Worm (Caenorhabditis elegans): Measurements from ENCODE around the gene gcy-19.

Gene gcy-19

ce11 chrII:3264704-3265103 lies 5.5 kb upstream of the gcy-19 start:
- TF ChIP-seq lin-13 (GFP tag; optimal IDR thresholded peaks at IDR 0.05) (no peak), R02D3.7 (tag; optimal IDR thresholded peaks at IDR 0.05) (no peak), ama-1 (optimal IDR thresholded peaks at IDR 0.05) (no peak), mbf-1 (tag; optimal IDR thresholded peaks at IDR 0.05) (no peak), egl-27 (tag; optimal IDR thresholded peaks at IDR 0.05) (no peak), gmeb-1 (tag; optimal IDR thresholded peaks at IDR 0.05) (no peak), crh-2 (tag; optimal IDR thresholded peaks at IDR 0.05) (no peak), sem-4 (tag; optimal IDR thresholded peaks at IDR 0.05) (no peak), mab-5 (tag; optimal IDR thresholded peaks at IDR 0.05) (no peak), ztf-4 (tag; optimal IDR thresholded peaks at IDR 0.05) (no peak), elt-3 (tag; optimal IDR thresholded peaks at IDR 0.05) (no peak), C34F6.9 (tag; optimal IDR thresholded peaks at IDR 0.05) (no peak), nhr-11 (tag; optimal IDR thresholded peaks at IDR 0.05) (no peak), sma-9 (GFP tag; optimal IDR thresholded peaks at IDR 0.05) (no peak), sma-9 (tag; optimal IDR thresholded peaks at IDR 0.05) (no peak)

- TF ChIP-seq lin-39 (tag; optimal IDR thresholded peaks at IDR 0.05) = no peak
- TF ChIP-seq elt-1 (tag; optimal IDR thresholded peaks at IDR 0.05) = no peak
- no peak for TF ChIP-seq sma-3 (GFP tag; optimal IDR thresholded peaks at IDR 0.05)
- no peak for TF ChIP-seq nhr-21 (tag; optimal IDR thresholded peaks at IDR 0.05)
- TF ChIP-seq mdl-1 (tag; optimal IDR thresholded peaks at IDR 0.05) = no peak
- TF ChIP-seq elt-3 (tag; optimal IDR thresholded peaks at IDR 0.05) = no peak
- TF ChIP-seq gmeb-1 (tag; optimal IDR thresholded peaks at IDR 0.05) = no peak
- no peak for TF ChIP-seq mbf-1 (tag; optimal IDR thresholded peaks at IDR 0.05)
- no peak for TF ChIP-seq unc-62 (GFP tag; optimal IDR thresholded peaks at IDR 0.05)
- TF ChIP-seq F13H6.1 (tag; optimal IDR thresholded peaks at IDR 0.05) = no peak
- TF ChIP-seq nhr-237 (tag; optimal IDR thresholded peaks at IDR 0.05) = no peak
- TF ChIP-seq dmd-4 (tag; optimal IDR thresholded peaks at IDR 0.05) = no peak
- TF ChIP-seq lsy-2 (tag; optimal IDR thresholded peaks at IDR 0.05) = no peak
- no peak for TF ChIP-seq alr-1 (tag; optimal IDR thresholded peaks at IDR 0.05)
- no peak for TF ChIP-seq nhr-6 (tag; optimal IDR thresholded peaks at IDR 0.05)
Observed at ce11 chrII:3262504-3262903, 3.4 kb upstream of the gcy-19 start, which contains the start of gene F02E11.2. F02E11.2 (plus strand) TSS chrII:3262804.

- no peak for TF ChIP-seq nhr-237 (tag; optimal IDR thresholded peaks at IDR 0.05)
- no peak for TF ChIP-seq sem-4 (tag; optimal IDR thresholded peaks at IDR 0.05)
- TF ChIP-seq lin-39 (tag; optimal IDR thresholded peaks at IDR 0.05) = no peak
- no peak for TF ChIP-seq alr-1 (tag; optimal IDR thresholded peaks at IDR 0.05)
- no peak for TF ChIP-seq fos-1 (tag; optimal IDR thresholded peaks at IDR 0.05)
Observed at ce11 chrII:3251782-3252181, 7.4 kb downstream of the gcy-19 start.

- TF ChIP-seq blmp-1 (tag; optimal IDR thresholded peaks at IDR 0.05; ENCODE audit: insufficient read depth) = no peak
- no peak for TF ChIP-seq skn-1 (tag; optimal IDR thresholded peaks at IDR 0.05)
- TF ChIP-seq elt-1 (tag; optimal IDR thresholded peaks at IDR 0.05) = no peak
- TF ChIP-seq nhr-10 (tag; optimal IDR thresholded peaks at IDR 0.05) = no peak
- TF ChIP-seq elt-3 (tag; optimal IDR thresholded peaks at IDR 0.05) = no peak
- no peak for TF ChIP-seq dmd-4 (tag; optimal IDR thresholded peaks at IDR 0.05)
- no peak for TF ChIP-seq lin-39 (tag; optimal IDR thresholded peaks at IDR 0.05)
- no peak for TF ChIP-seq ceh-82 (tag; optimal IDR thresholded peaks at IDR 0.05)
- no peak for TF ChIP-seq egl-27 (tag; optimal IDR thresholded peaks at IDR 0.05)
- no peak for TF ChIP-seq sma-9 (GFP tag; optimal IDR thresholded peaks at IDR 0.05)
- TF ChIP-seq sma-9 (tag; optimal IDR thresholded peaks at IDR 0.05) = no peak
- no peak for TF ChIP-seq nhr-25 (tag; optimal IDR thresholded peaks at IDR 0.05)
- TF ChIP-seq nhr-12 (tag; optimal IDR thresholded peaks at IDR 0.05) = no peak
- TF ChIP-seq peb-1 (tag; optimal IDR thresholded peaks at IDR 0.05) = no peak
- TF ChIP-seq nhr-23 (tag; optimal IDR thresholded peaks at IDR 0.05) = no peak
- TF ChIP-seq nhr-21 (tag; optimal IDR thresholded peaks at IDR 0.05) = no peak
- no peak for TF ChIP-seq sma-3 (GFP tag; optimal IDR thresholded peaks at IDR 0.05)
- TF ChIP-seq lsy-2 (tag; optimal IDR thresholded peaks at IDR 0.05) = no peak
- TF ChIP-seq snpc-4 (tag; optimal IDR thresholded peaks at IDR 0.05) = no peak
Observed at ce11 chrII:3250195-3250594, 9.0 kb downstream of the gcy-19 start.

ce11 chrII:3249406-3249805 lies 9.7 kb downstream of the gcy-19 start, which contains the start of gene clec-124:
clec-124 (plus strand) TSS chrII:3249706.
- TF ChIP-seq nhr-21 (tag; optimal IDR thresholded peaks at IDR 0.05) = no peak
- no peak for TF ChIP-seq ztf-1 (GFP tag; conservative IDR thresholded peaks at IDR 0.05)
- no peak for TF ChIP-seq crh-2 (tag; optimal IDR thresholded peaks at IDR 0.05)
- TF ChIP-seq lin-11 (tag; optimal IDR thresholded peaks at IDR 0.05) = no peak
- no peak for TF ChIP-seq mdl-1 (tag; optimal IDR thresholded peaks at IDR 0.05)
- TF ChIP-seq nhr-237 (tag; optimal IDR thresholded peaks at IDR 0.05) = no peak
- TF ChIP-seq elt-1 (tag; optimal IDR thresholded peaks at IDR 0.05) = no peak
- TF ChIP-seq mbf-1 (tag; optimal IDR thresholded peaks at IDR 0.05) = no peak
- no peak for TF ChIP-seq dmd-4 (tag; optimal IDR thresholded peaks at IDR 0.05)

Measured in whole organism, L2 larva.